Worm (Caenorhabditis elegans) whole organism, L2 larva: ENCODE measurements around the gene tag-343.

ENCODE experiments used
- C34F6.9 ChIP-seq: fragments of 150-350 bp; optimal IDR thresholded peaks from 2 replicates; lab custom pipeline; 2014; ENCODE audit warnings: missing biosample characterization, missing genetic modification characterization
- F13H6.1 ChIP-seq: sonication (generic microtip); optimal IDR thresholded peaks from 2 replicates; lab custom pipeline; 2016; ENCODE audit warnings: missing genetic modification characterization, missing compliant biosample characterization
- R02D3.7 ChIP-seq: fragments of 150-350 bp; optimal IDR thresholded peaks from 2 replicates; lab custom pipeline; 2014; ENCODE audit warnings: missing biosample characterization, missing genetic modification characterization
- Y55F3AM.14 ChIP-seq: fragments of 200-800 bp; sonication (Bioruptor generic); optimal IDR thresholded peaks from 2 replicates; lab custom pipeline; 2018; ENCODE audit warnings: mild to moderate bottlenecking, missing genetic modification characterization, missing compliant biosample characterization
- ZK546.5 ChIP-seq: sonication (generic microtip); optimal IDR thresholded peaks from 2 replicates; lab custom pipeline; 2017; ENCODE audit warnings: missing biosample characterization, missing genetic modification characterization
- alr-1 ChIP-seq: fragments of 150-350 bp; optimal IDR thresholded peaks from 2 replicates; lab custom pipeline; 2014; ENCODE audit warnings: missing biosample characterization, missing genetic modification characterization
- aly-2 ChIP-seq: fragments of 150-350 bp; optimal IDR thresholded peaks from 2 replicates; lab custom pipeline; 2014; ENCODE audit warnings: missing biosample characterization, missing genetic modification characterization
- ama-1 ChIP-seq: fragments of 150-350 bp; optimal IDR thresholded peaks from 2 replicates; lab custom pipeline; 2018; ENCODE audit warnings: inconsistent platforms
- blmp-1 ChIP-seq: sonication (generic microtip); optimal IDR thresholded peaks from 2 replicates; lab custom pipeline; 2017; ENCODE audit warnings: missing genetic modification characterization, mild to moderate bottlenecking, missing compliant biosample characterization, antibody characterized with exemption, moderate library complexity; ENCODE audit not compliant: insufficient read depth
- ceh-16 ChIP-seq: fragments of 150-350 bp; optimal IDR thresholded peaks from 2 replicates; lab custom pipeline; 2014; ENCODE audit warnings: missing biosample characterization, missing genetic modification characterization
- ceh-82 ChIP-seq: fragments of 150-350 bp; optimal IDR thresholded peaks from 2 replicates; lab custom pipeline; 2014; ENCODE audit warnings: missing biosample characterization, missing genetic modification characterization
- crh-2 ChIP-seq: sonication (generic microtip); optimal IDR thresholded peaks from 2 replicates; lab custom pipeline; 2017; ENCODE audit warnings: missing biosample characterization, missing genetic modification characterization
- egl-27 ChIP-seq: sonication (generic microtip); optimal IDR thresholded peaks from 3 replicates; lab custom pipeline; 2017; ENCODE audit warnings: missing biosample characterization, missing genetic modification reagents, missing genetic modification characterization
- elt-1 ChIP-seq: fragments of 150-350 bp; optimal IDR thresholded peaks from 2 replicates; lab custom pipeline; 2014; ENCODE audit warnings: missing biosample characterization, missing genetic modification characterization
- elt-3 ChIP-seq: sonication (generic microtip); optimal IDR thresholded peaks from 2 replicates; lab custom pipeline; 2017; ENCODE audit warnings: missing biosample characterization, missing genetic modification characterization
- fos-1 ChIP-seq: fragments of 150-350 bp; optimal IDR thresholded peaks from 2 replicates; lab custom pipeline; 2014; ENCODE audit warnings: missing biosample characterization, missing genetic modification characterization
- gmeb-1 ChIP-seq: fragments of 150-350 bp; optimal IDR thresholded peaks from 2 replicates; lab custom pipeline; 2014; ENCODE audit warnings: missing biosample characterization, missing genetic modification characterization
- lin-13 ChIP-seq: fragments of 150-350 bp; optimal IDR thresholded peaks from 2 replicates; lab custom pipeline; 2014; ENCODE audit warnings: missing biosample characterization, missing genetic modification reagents, missing genetic modification characterization
- lsy-2 ChIP-seq, 2 experiments: fragments of 150-350 bp in 1 of 2; sonication (generic microtip) in 1 of 2; optimal IDR thresholded peaks; 2 replicates each; lab custom pipeline; 2014 to 2017; ENCODE audit warnings: missing biosample characterization in 2 of 2, missing genetic modification characterization in 2 of 2
- mab-5 ChIP-seq: fragments of 150-350 bp; optimal IDR thresholded peaks from 2 replicates; lab custom pipeline; 2014; ENCODE audit warnings: missing biosample characterization, missing genetic modification characterization
- mbf-1 ChIP-seq: sonication (generic microtip); optimal IDR thresholded peaks from 2 replicates; lab custom pipeline; 2017; ENCODE audit warnings: missing biosample characterization, missing genetic modification characterization
- mdl-1 ChIP-seq, 2 experiments: fragments of 150-350 bp in 1 of 2; sonication (generic microtip) in 1 of 2; optimal IDR thresholded peaks; 2 replicates each; lab custom pipeline; 2017; ENCODE audit warnings: missing biosample characterization in 2 of 2, missing genetic modification characterization in 2 of 2
- nhr-10 ChIP-seq: sonication (generic microtip); optimal IDR thresholded peaks from 2 replicates; lab custom pipeline; 2017; ENCODE audit warnings: missing biosample characterization, missing genetic modification characterization
- nhr-11 ChIP-seq: fragments of 150-350 bp; optimal IDR thresholded peaks from 2 replicates; lab custom pipeline; 2014; ENCODE audit warnings: missing biosample characterization, missing genetic modification characterization
- nhr-12 ChIP-seq: fragments of 150-350 bp; optimal IDR thresholded peaks from 2 replicates; lab custom pipeline; 2014; ENCODE audit warnings: missing biosample characterization, missing genetic modification characterization
- nhr-129 ChIP-seq: fragments of 150-350 bp; optimal IDR thresholded peaks from 2 replicates; lab custom pipeline; 2014; ENCODE audit warnings: missing biosample characterization, missing genetic modification characterization
- nhr-21 ChIP-seq: fragments of 150-350 bp; optimal IDR thresholded peaks from 2 replicates; lab custom pipeline; 2014; ENCODE audit warnings: missing biosample characterization, missing genetic modification characterization
- nhr-23 ChIP-seq: fragments of 150-350 bp; optimal IDR thresholded peaks from 2 replicates; lab custom pipeline; 2014; ENCODE audit warnings: missing biosample characterization, missing genetic modification reagents, missing genetic modification characterization
- nhr-237 ChIP-seq: fragments of 150-350 bp; optimal IDR thresholded peaks from 2 replicates; lab custom pipeline; 2014; ENCODE audit warnings: missing biosample characterization, missing genetic modification characterization
- nhr-25 ChIP-seq: fragments of 150-350 bp; sonication (generic microtip); optimal IDR thresholded peaks from 3 replicates; lab custom pipeline; 2014; ENCODE audit warnings: missing biosample characterization, missing genetic modification characterization
- nhr-6 ChIP-seq: fragments of 150-350 bp; optimal IDR thresholded peaks from 2 replicates; lab custom pipeline; 2014; ENCODE audit warnings: missing biosample characterization, missing genetic modification characterization
- nhr-77 ChIP-seq: fragments of 150-350 bp; optimal IDR thresholded peaks from 2 replicates; lab custom pipeline; 2014; ENCODE audit warnings: missing biosample characterization, missing genetic modification characterization
- peb-1 ChIP-seq: fragments of 150-350 bp; optimal IDR thresholded peaks from 2 replicates; lab custom pipeline; 2014; ENCODE audit warnings: missing biosample characterization, missing genetic modification characterization
- sem-4 ChIP-seq: fragments of 150-350 bp; optimal IDR thresholded peaks from 2 replicates; lab custom pipeline; 2014; ENCODE audit warnings: missing biosample characterization, missing genetic modification reagents, missing genetic modification characterization
- skn-1 ChIP-seq: sonication (generic microtip); optimal IDR thresholded peaks from 2 replicates; lab custom pipeline; 2017; ENCODE audit warnings: missing biosample characterization, missing genetic modification characterization
- sma-3 ChIP-seq: sonication (generic microtip); optimal IDR thresholded peaks from 2 replicates; lab custom pipeline; 2016; ENCODE audit warnings: missing genetic modification reagents, missing genetic modification characterization, missing compliant biosample characterization
- sma-9 ChIP-seq, 2 experiments: fragments of 150-350 bp in 1 of 2; sonication (generic microtip) in 1 of 2; optimal IDR thresholded peaks; 2 replicates each; lab custom pipeline; 2014 to 2016; ENCODE audit warnings: missing genetic modification characterization in 2 of 2, mild to moderate bottlenecking in 1 of 2, missing biosample characterization in 1 of 2, missing compliant biosample characterization in 1 of 2, missing genetic modification reagents in 1 of 2, moderate library complexity in 1 of 2
- snpc-4 ChIP-seq: fragments of 150-350 bp; optimal IDR thresholded peaks from 2 replicates; lab custom pipeline; 2014; ENCODE audit warnings: missing biosample characterization, missing genetic modification characterization
- unc-39 ChIP-seq: fragments of 150-350 bp; optimal IDR thresholded peaks from 2 replicates; lab custom pipeline; 2014; ENCODE audit warnings: missing biosample characterization, missing genetic modification characterization
- unc-55 ChIP-seq: fragments of 150-350 bp; sonication (generic microtip); optimal IDR thresholded peaks from 3 replicates; lab custom pipeline; 2014; ENCODE audit warnings: missing biosample characterization, missing genetic modification reagents, missing genetic modification characterization
- zag-1 ChIP-seq: fragments of 150-350 bp; optimal IDR thresholded peaks from 2 replicates; lab custom pipeline; 2014; ENCODE audit warnings: missing biosample characterization, missing genetic modification characterization
- ztf-1 ChIP-seq: fragments of 200-800 bp; sonication (Bioruptor generic); conservative IDR thresholded peaks from 2 replicates; pipeline ENCODE4 v1.3.6; 2022; ENCODE audit warnings: missing genetic modification characterization, missing compliant biosample characterization
- ztf-11 ChIP-seq: sonication (generic microtip); optimal IDR thresholded peaks from 2 replicates; lab custom pipeline; 2017; ENCODE audit warnings: missing biosample characterization, missing genetic modification characterization
- ztf-4 ChIP-seq: fragments of 150-350 bp; optimal IDR thresholded peaks from 2 replicates; lab custom pipeline; 2014; ENCODE audit warnings: missing biosample characterization, missing genetic modification characterization

The tag-343 gene

ce11 chrX:16623269-16623668 is 51.3 kb downstream of the tag-343 start:
- TF ChIP-seq mdl-1 (tag; optimal IDR thresholded peaks at IDR 0.05; lab: Kevin White, UChicago) (no peak), fos-1 (tag; lab: Kevin White, UChicago) (no peak), elt-1 (tag; lab: Kevin White, UChicago) (no peak), sem-4 (tag; lab: Kevin White, UChicago) (no peak), ztf-4 (tag; lab: Kevin White, UChicago) (no peak), nhr-237 (tag; lab: Kevin White, UChicago) (no peak), nhr-129 (tag; lab: Kevin White, UChicago) (no peak), skn-1 (tag; lab: Kevin White, UChicago) (no peak), lsy-2 (tag; optimal IDR thresholded peaks at IDR 0.05; lab: Kevin White, UChicago) (no peak), mab-5 (tag; lab: Kevin White, UChicago) (no peak), nhr-10 (tag; lab: Kevin White, UChicago) (no peak), Y55F3AM.14 (GFP tag; lab: Kevin White, UChicago) (no peak), alr-1 (tag; lab: Kevin White, UChicago) (no peak), R02D3.7 (tag; lab: Kevin White, UChicago) (no peak), ZK546.5 (no peak), gmeb-1 (no peak), sma-9 (GFP tag; optimal IDR thresholded peaks at IDR 0.05; lab: Kevin White, UChicago) (no peak), sma-9 (tag; optimal IDR thresholded peaks at IDR 0.05; lab: Kevin White, UChicago) (no peak)

- TF ChIP-seq sma-9 (GFP tag; optimal IDR thresholded peaks at IDR 0.05; lab: Kevin White, UChicago): no peak
- TF ChIP-seq sma-9 (tag; optimal IDR thresholded peaks at IDR 0.05; lab: Kevin White, UChicago): no peak
- no peak for TF ChIP-seq zag-1
- no peak for TF ChIP-seq gmeb-1
- TF ChIP-seq nhr-12: no peak
- TF ChIP-seq nhr-21: no peak
- no peak for TF ChIP-seq ztf-1
- no peak for TF ChIP-seq F13H6.1 (tag; lab: Kevin White, UChicago)
- TF ChIP-seq ceh-16 (tag; lab: Kevin White, UChicago): no peak
- TF ChIP-seq egl-27 (tag; lab: Kevin White, UChicago): no peak
- no peak for TF ChIP-seq unc-55 (GFP tag; lab: Kevin White, UChicago)
- no peak for TF ChIP-seq peb-1 (tag; lab: Kevin White, UChicago)
- TF ChIP-seq nhr-6 (tag; lab: Kevin White, UChicago): no peak
- TF ChIP-seq unc-39 (tag; lab: Kevin White, UChicago): no peak
- no peak for TF ChIP-seq nhr-25 (tag; lab: Kevin White, UChicago)
- no peak for TF ChIP-seq snpc-4 (tag; lab: Kevin White, UChicago)
- no peak for TF ChIP-seq Y55F3AM.14 (GFP tag; lab: Kevin White, UChicago)
- TF ChIP-seq, all 48 proteins: peak for 0
These were observed 53.1 kb downstream of the tag-343 start, which contains the start of gene cpg-19 for ce11 chrX:16621467-16621866. cpg-19 (plus strand) TSS chrX:16621807.

ce11 chrX:16619158-16619557 is 55.4 kb downstream of the tag-343 start:
- TF ChIP-seq nhr-25 (tag; lab: Kevin White, UChicago) (no peak), fos-1 (tag; lab: Kevin White, UChicago) (peak; percentile 33), C34F6.9 (tag; lab: Kevin White, UChicago) (no peak), nhr-129 (tag; lab: Kevin White, UChicago) (no peak), R02D3.7 (tag; lab: Kevin White, UChicago) (no peak), nhr-10 (tag; lab: Kevin White, UChicago) (no peak), ceh-82 (tag; lab: Kevin White, UChicago) (no peak), mbf-1 (no peak), peb-1 (tag; lab: Kevin White, UChicago) (no peak), ztf-4 (tag; lab: Kevin White, UChicago) (no peak), ztf-1 (no peak), Y55F3AM.14 (GFP tag; lab: Kevin White, UChicago) (no peak), ztf-11 (tag; lab: Kevin White, UChicago) (no peak), lin-13 (GFP tag; lab: Kevin White, UChicago) (no peak), nhr-21 (peak; percentile 32), mdl-1 (tag; optimal IDR thresholded peaks at IDR 0.05; lab: Kevin White, UChicago) (no peak), sma-3 (GFP tag; lab: Kevin White, UChicago) (peak; percentile 53), F13H6.1 (tag; lab: Kevin White, UChicago) (no peak), aly-2 (tag; lab: Kevin White, UChicago) (no peak), unc-55 (GFP tag; lab: Kevin White, UChicago) (no peak), nhr-237 (tag; lab: Kevin White, UChicago) (no peak), elt-3 (tag; lab: Kevin White, UChicago) (no peak), ama-1 (lab: Kevin White, UChicago) (no peak), snpc-4 (tag; lab: Kevin White, UChicago) (no peak), crh-2 (tag; lab: Kevin White, UChicago) (peak; percentile 35), nhr-11 (tag; lab: Kevin White, UChicago) (no peak), egl-27 (tag; lab: Kevin White, UChicago) (no peak), gmeb-1 (no peak), blmp-1 (tag; lab: Kevin White, UChicago) (no peak), nhr-23 (no peak), sma-9 (GFP tag; optimal IDR thresholded peaks at IDR 0.05; lab: Kevin White, UChicago) (peak; percentile 6), sma-9 (tag; optimal IDR thresholded peaks at IDR 0.05; lab: Kevin White, UChicago) (no peak), nhr-77 (tag; lab: Kevin White, UChicago) (no peak), zag-1 (no peak), lsy-2 (tag; optimal IDR thresholded peaks at IDR 0.05; lab: Kevin White, UChicago) (no peak)
